Fruit fly (Drosophila melanogaster) whole organism, wandering third instar larva: ENCODE results near the gene Cep135.

Source experiments
- Abd-B ChIP-seq: fragments of >200 bp; optimal IDR thresholded peaks from 2 replicates; lab custom pipeline; 2017; ENCODE audit warnings: missing biosample characterization, missing genetic modification characterization
- CG32264 ChIP-seq: fragments of 200-800 bp; sonication (Bioruptor generic); optimal IDR thresholded peaks from 2 replicates; lab custom pipeline; 2016; ENCODE audit warnings: missing biosample characterization, missing genetic modification characterization
- CrebA ChIP-seq: fragments of 200-800 bp; sonication (Bioruptor generic); optimal IDR thresholded peaks from 2 replicates; lab custom pipeline; 2016; ENCODE audit warnings: missing biosample characterization, mild to moderate bottlenecking, missing genetic modification characterization, borderline replicate concordance
- Dfd ChIP-seq: fragments of >200 bp; optimal IDR thresholded peaks from 2 replicates; lab custom pipeline; 2017; ENCODE audit warnings: missing biosample characterization, missing genetic modification characterization
- Dif ChIP-seq: fragments of 200-275, 200-300 bp; sonication (Bioruptor generic); optimal IDR thresholded peaks from 2 replicates; lab custom pipeline; 2018; ENCODE audit warnings: missing biosample characterization, missing genetic modification characterization; ENCODE audit not compliant: partially characterized antibody
- GATAd ChIP-seq: sonication (Bioruptor generic); optimal IDR thresholded peaks from 2 replicates; lab custom pipeline; 2016; ENCODE audit warnings: missing biosample characterization, missing genetic modification characterization
- HLH106 ChIP-seq: fragments of 200-800 bp; optimal IDR thresholded peaks from 3 replicates; lab custom pipeline; 2019; ENCODE audit warnings: missing biosample characterization, mild to moderate bottlenecking, missing genetic modification characterization, moderate library complexity
- Hnf4 ChIP-seq: fragments of 200-800 bp; sonication (Bioruptor generic); optimal IDR thresholded peaks from 2 replicates; lab custom pipeline; 2016; ENCODE audit warnings: missing biosample characterization, mild to moderate bottlenecking, missing genetic modification characterization
- Hr78 ChIP-seq: fragments of >200 bp; optimal IDR thresholded peaks from 2 replicates; lab custom pipeline; 2017; ENCODE audit warnings: missing biosample characterization, missing genetic modification characterization
- Hr83 ChIP-seq: fragments of 200-300 bp; sonication (Bioruptor generic); optimal IDR thresholded peaks from 2 replicates; lab custom pipeline; 2016; ENCODE audit warnings: missing biosample characterization, mild to moderate bottlenecking, missing genetic modification characterization, moderate library complexity; ENCODE audit not compliant: poor library complexity, severe bottlenecking
- Jra ChIP-seq: sonication (Bioruptor generic); optimal IDR thresholded peaks from 2 replicates; lab custom pipeline; 2016; ENCODE audit warnings: missing biosample characterization, missing genetic modification characterization
- Mio ChIP-seq: sonication (Bioruptor generic); optimal IDR thresholded peaks from 2 replicates; lab custom pipeline; 2016; ENCODE audit warnings: missing biosample characterization, missing genetic modification characterization
- Myc ChIP-seq: fragments of >200 bp; optimal IDR thresholded peaks from 2 replicates; lab custom pipeline; 2017
- N ChIP-seq: fragments of >200 bp; optimal IDR thresholded peaks from 2 replicates; lab custom pipeline; 2018; ENCODE audit warnings: missing biosample characterization, missing external identifiers, missing genetic modification characterization
- Rel ChIP-seq, 2 experiments: fragments of 200-800 bp; sonication (Bioruptor generic) in 1 of 2; optimal IDR thresholded peaks; 2 replicates in 1 of 2; 3 replicates in 1 of 2; lab custom pipeline; 2016 to 2019; ENCODE audit warnings: mild to moderate bottlenecking in 2 of 2, missing biosample characterization in 2 of 2, missing genetic modification characterization in 2 of 2, moderate library complexity in 1 of 2
- Sp1 ChIP-seq: fragments of 200-800 bp; sonication (Bioruptor generic); optimal IDR thresholded peaks from 3 replicates; lab custom pipeline; 2019; ENCODE audit warnings: missing biosample characterization, mild to moderate bottlenecking, missing genetic modification characterization, moderate library complexity
- Vsx2 ChIP-seq: fragments of 200-300, 225-300 bp; sonication (Bioruptor generic); optimal IDR thresholded peaks from 2 replicates; lab custom pipeline; 2018; ENCODE audit warnings: missing biosample characterization, missing genetic modification characterization; ENCODE audit not compliant: partially characterized antibody
- br ChIP-seq: fragments of 200-800 bp; sonication (Bioruptor generic); optimal IDR thresholded peaks from 2 replicates; lab custom pipeline; 2016; ENCODE audit warnings: missing biosample characterization, missing genetic modification characterization
- brk ChIP-seq: fragments of 200-800 bp; sonication (Bioruptor generic); optimal IDR thresholded peaks from 2 replicates; lab custom pipeline; 2016; ENCODE audit warnings: missing biosample characterization, mild to moderate bottlenecking, missing genetic modification characterization
- dl ChIP-seq, 2 experiments: fragments of 175-275, 200-275 bp in 1 of 2; fragments of 200-275 bp in 1 of 2; sonication (Bioruptor generic); optimal IDR thresholded peaks; lab custom pipeline; 2018; ENCODE audit warnings: mild to moderate bottlenecking in 2 of 2, missing biosample characterization in 2 of 2, missing genetic modification characterization in 2 of 2, moderate library complexity in 2 of 2; ENCODE audit not compliant: partially characterized antibody in 2 of 2, insufficient read depth in 1 of 2
- dmrt93B ChIP-seq: fragments of 200-800 bp; sonication (Bioruptor generic); optimal IDR thresholded peaks from 2 replicates; lab custom pipeline; 2018; ENCODE audit warnings: missing biosample characterization, mild to moderate bottlenecking, missing genetic modification characterization
- ey ChIP-seq: fragments of 200-800 bp; sonication (Bioruptor generic); optimal IDR thresholded peaks from 2 replicates; lab custom pipeline; 2016; ENCODE audit warnings: missing biosample characterization, missing genetic modification characterization
- foxo ChIP-seq, 2 experiments: fragments of 200-800 bp; sonication (Bioruptor generic); optimal IDR thresholded peaks; 2 replicates in 1 of 2; 3 replicates in 1 of 2; lab custom pipeline; 2016 to 2017; ENCODE audit warnings: missing biosample characterization in 2 of 2, missing genetic modification characterization in 2 of 2
- fru ChIP-seq: fragments of 200-800 bp; sonication (Bioruptor generic); optimal IDR thresholded peaks from 3 replicates; lab custom pipeline; 2016; ENCODE audit warnings: missing biosample characterization, mild to moderate bottlenecking, missing genetic modification characterization
- h ChIP-seq: fragments of 200-800 bp; sonication (Bioruptor generic); optimal IDR thresholded peaks from 3 replicates; lab custom pipeline; 2016; ENCODE audit warnings: missing biosample characterization, mild to moderate bottlenecking, missing genetic modification characterization
- jim ChIP-seq: fragments of 175-275, 200-325 bp; sonication (Bioruptor generic); optimal IDR thresholded peaks from 2 replicates; lab custom pipeline; 2016; ENCODE audit warnings: missing biosample characterization, mild to moderate bottlenecking, missing genetic modification characterization
- lola ChIP-seq: fragments of >200 bp; optimal IDR thresholded peaks from 2 replicates; lab custom pipeline; 2017; ENCODE audit warnings: missing biosample characterization, missing genetic modification characterization
- rgr ChIP-seq: fragments of 200-800 bp; sonication (Bioruptor generic); optimal IDR thresholded peaks from 3 replicates; lab custom pipeline; 2016; ENCODE audit warnings: missing biosample characterization, mild to moderate bottlenecking, missing genetic modification characterization
- sage ChIP-seq: fragments of 200-800 bp; sonication (Bioruptor generic); optimal IDR thresholded peaks from 2 replicates; lab custom pipeline; 2016; ENCODE audit warnings: missing biosample characterization, mild to moderate bottlenecking, missing genetic modification characterization
- sv ChIP-seq: fragments of 200-800 bp; sonication (Bioruptor generic); optimal IDR thresholded peaks from 3 replicates; lab custom pipeline; 2016; ENCODE audit warnings: missing biosample characterization, missing genetic modification characterization
- tai ChIP-seq: sonication (Bioruptor generic); optimal IDR thresholded peaks from 2 replicates; lab custom pipeline; 2016; ENCODE audit warnings: missing biosample characterization, missing genetic modification characterization
- usp ChIP-seq: fragments of >200 bp; optimal IDR thresholded peaks from 2 replicates; lab custom pipeline; 2017; ENCODE audit warnings: missing biosample characterization, missing genetic modification characterization
- woc ChIP-seq: sonication (Bioruptor generic); optimal IDR thresholded peaks from 2 replicates; lab custom pipeline; 2016; ENCODE audit warnings: missing biosample characterization, mild to moderate bottlenecking, missing genetic modification characterization

Gene Cep135

dm6 chr3L:15136659-15137572 is 20.4 kb downstream of the Cep135 start, which contains the start of gene CG12316 (continued):
- no peak for TF ChIP-seq N (GFP tag; lab: Kevin White, UChicago)
- TF ChIP-seq, all 38 proteins: peak for 21

- TF ChIP-seq dmrt93B = no peak
- no peak for TF ChIP-seq Dif
- no peak for TF ChIP-seq h (GFP tag; lab: Kevin White, UChicago)
- no peak for TF ChIP-seq brk
- TF ChIP-seq jim (GFP tag; lab: Kevin White, UChicago) = no peak
- no peak for TF ChIP-seq Vsx2 (GFP tag; lab: Kevin White, UChicago)
- no peak for TF ChIP-seq Myc (lab: Kevin White, UChicago)
- TF ChIP-seq lola (GFP tag; lab: Kevin White, UChicago) = no peak
- no peak for TF ChIP-seq Hr78 (GFP tag; lab: Kevin White, UChicago)
- TF ChIP-seq sage (GFP tag; lab: Kevin White, UChicago) = no peak
- TF ChIP-seq woc (GFP tag; lab: Kevin White, UChicago) = no peak
- no peak for TF ChIP-seq CrebA (GFP tag; lab: Kevin White, UChicago)
- no peak for TF ChIP-seq Jra
- no peak for TF ChIP-seq Dfd
- TF ChIP-seq usp (GFP tag; lab: Kevin White, UChicago) = no peak
- TF ChIP-seq sv (GFP tag; lab: Kevin White, UChicago) = no peak
- TF ChIP-seq tai (GFP tag; lab: Kevin White, UChicago) = no peak
- TF ChIP-seq N (GFP tag; lab: Kevin White, UChicago) = no peak
- no peak for TF ChIP-seq Sp1 (GFP tag; lab: Kevin White, UChicago)
- no peak for TF ChIP-seq Abd-B (GFP tag; lab: Kevin White, UChicago)
Measured at dm6 chr3L:15137790-15138189, 21.3 kb downstream of the Cep135 start.

- TF ChIP-seq CG32264 (GFP tag; lab: Kevin White, UChicago) (no peak), Hr83 (GFP tag; lab: Kevin White, UChicago) (peak; percentile 29), dl (GFP tag; optimal IDR thresholded peaks at IDR 0.05; lab: Kevin White, UChicago; ENCODE audit: insufficient read depth in 1 of 2, partially characterized antibody in 2 of 2) (no peak), Rel (GFP tag; optimal IDR thresholded peaks at IDR 0.05; lab: Kevin White, UChicago) (no peak), Rel (tag; optimal IDR thresholded peaks at IDR 0.05; lab: Kevin White, UChicago) (peak; percentile 28)
Measured at dm6 chr3L:15140268-15140957, 23.9 kb downstream of the Cep135 start.

dm6 chr3L:15141118-15142003 is 24.8 kb downstream of the Cep135 start:
- TF ChIP-seq woc (GFP tag; lab: Kevin White, UChicago) = peak; percentile 5
- peak in 1 of 2 experiments; percentile 28 for TF ChIP-seq foxo (GFP tag; optimal IDR thresholded peaks at IDR 0.05; lab: Kevin White, UChicago)
- TF ChIP-seq dl (GFP tag; optimal IDR thresholded peaks at IDR 0.05; lab: Kevin White, UChicago; ENCODE audit: insufficient read depth in 1 of 2, partially characterized antibody in 2 of 2) = peak; percentile 6 to 43
- TF ChIP-seq rgr = peak; percentile 43
- peak; percentile 16 for TF ChIP-seq fru (GFP tag; lab: Kevin White, UChicago)
- peak; percentile 3 for TF ChIP-seq br
- peak; percentile 32 for TF ChIP-seq Jra
- TF ChIP-seq GATAd (GFP tag; lab: Kevin White, UChicago) = no peak
- TF ChIP-seq Dif = peak; percentile 37
- TF ChIP-seq h (GFP tag; lab: Kevin White, UChicago) = peak; percentile 30
- TF ChIP-seq Rel (GFP tag; optimal IDR thresholded peaks at IDR 0.05; lab: Kevin White, UChicago) = no peak
- peak; percentile 20 for TF ChIP-seq Rel (tag; optimal IDR thresholded peaks at IDR 0.05; lab: Kevin White, UChicago)
- TF ChIP-seq Hnf4 (GFP tag; lab: Kevin White, UChicago) = no peak
- TF ChIP-seq Myc (lab: Kevin White, UChicago) = peak; percentile 75
- peak; percentile 31 for TF ChIP-seq HLH106 (tag; lab: Kevin White, UChicago)
- no peak for TF ChIP-seq CG32264 (GFP tag; lab: Kevin White, UChicago)
- TF ChIP-seq Sp1 (GFP tag; lab: Kevin White, UChicago) = peak; percentile 15
- TF ChIP-seq Mio (GFP tag; lab: Kevin White, UChicago) = no peak
- TF ChIP-seq ey (GFP tag; lab: Kevin White, UChicago) = no peak
